Worm (Caenorhabditis elegans): ENCODE data around the gene D2062.13.
A peak's percentile ranks its signal among the peaks of the same experiment; 100 is the strongest.

Gene D2062.13

ce11 chrII:2627154-2627799, 14.9 kb downstream of the D2062.13 start, which contains the start of gene sri-71:
sri-71 (plus strand) TSS chrII:2627749.
- no peak for TF ChIP-seq zip-11 (GFP tag; IDR thresholded peaks at IDR 0.05)
- no peak for TF ChIP-seq F49E8.2 (tag; optimal IDR thresholded peaks at IDR 0.05; ENCODE audit: borderline replicate concordance)
- no peak for TF ChIP-seq duxl-1 (tag; optimal IDR thresholded peaks at IDR 0.05; ENCODE audit: poor library complexity)
- peak; percentile 10 for TF ChIP-seq aha-1 (tag)
- TF ChIP-seq set-16 (GFP tag; IDR thresholded peaks at IDR 0.05): peak; percentile 93
- no peak for TF ChIP-seq lin-15B (tag; optimal IDR thresholded peaks at IDR 0.05)
- no peak for TF ChIP-seq zfp-3 (GFP tag; conservative IDR thresholded peaks at IDR 0.05)
- no peak for TF ChIP-seq unc-62 (GFP tag; optimal IDR thresholded peaks at IDR 0.05 in 1 of 2)
- TF ChIP-seq unc-62 (tag; optimal IDR thresholded peaks at IDR 0.05): no peak
- peak; percentile 65; the same call in 1 of the 2 replicates for TF ChIP-seq egl-43 (GFP tag; IDR thresholded peaks at IDR 0.05)
- TF ChIP-seq Y105C5A.15 (GFP tag; IDR thresholded peaks at IDR 0.05): no peak

- TF ChIP-seq hmg-1.1 (GFP tag; IDR thresholded peaks at IDR 0.05) (no peak), zag-1 (tag; optimal IDR thresholded peaks at IDR 0.05) (no peak), hlh-11 (tag; optimal IDR thresholded peaks at IDR 0.05) (no peak), T20F7.1 (GFP tag; optimal IDR thresholded peaks at IDR 0.05) (no peak), nhr-42 (GFP tag; IDR thresholded peaks at IDR 0.05) (no peak), set-16 (GFP tag; IDR thresholded peaks at IDR 0.05) (peak; percentile 91), dmd-8 (GFP tag; IDR thresholded peaks at IDR 0.05) (no peak), F26F4.8 (GFP tag; conservative IDR thresholded peaks at IDR 0.05) (0 out of 2 replicates have a peak, but pooled peaks have one; percentile 26), sdz-12 (GFP tag; optimal IDR thresholded peaks at IDR 0.05) (no peak), nhr-237 (tag; optimal IDR thresholded peaks at IDR 0.05) (no peak), egl-43 (GFP tag; IDR thresholded peaks at IDR 0.05) (peak; percentile 67; the same call in 1 of the 2 replicates), nhr-41 (GFP tag; IDR thresholded peaks at IDR 0.05) (no peak)
Measured at ce11 chrII:2628401-2628800, 16.0 kb downstream of the D2062.13 start.

- TF ChIP-seq hif-1 (tag; optimal IDR thresholded peaks at IDR 0.05) (no peak), F10B5.3 (tag; optimal IDR thresholded peaks at IDR 0.05) (no peak), pqm-1 (tag; optimal IDR thresholded peaks at IDR 0.05) (no peak), nhr-28 (tag; optimal IDR thresholded peaks at IDR 0.05) (no peak), zip-11 (GFP tag; IDR thresholded peaks at IDR 0.05) (no peak), lim-7 (GFP tag; IDR thresholded peaks at IDR 0.05) (no peak), mes-2 (tag; optimal IDR thresholded peaks at IDR 0.05; ENCODE audit: poor library complexity, severe bottlenecking) (no peak), saeg-2 (GFP tag; IDR thresholded peaks at IDR 0.05) (no peak)
Measured at ce11 chrII:2629270-2629669, 16.9 kb downstream of the D2062.13 start, which contains the start of gene sri-37. sri-37 (plus strand) TSS chrII:2629570.

DNA sequence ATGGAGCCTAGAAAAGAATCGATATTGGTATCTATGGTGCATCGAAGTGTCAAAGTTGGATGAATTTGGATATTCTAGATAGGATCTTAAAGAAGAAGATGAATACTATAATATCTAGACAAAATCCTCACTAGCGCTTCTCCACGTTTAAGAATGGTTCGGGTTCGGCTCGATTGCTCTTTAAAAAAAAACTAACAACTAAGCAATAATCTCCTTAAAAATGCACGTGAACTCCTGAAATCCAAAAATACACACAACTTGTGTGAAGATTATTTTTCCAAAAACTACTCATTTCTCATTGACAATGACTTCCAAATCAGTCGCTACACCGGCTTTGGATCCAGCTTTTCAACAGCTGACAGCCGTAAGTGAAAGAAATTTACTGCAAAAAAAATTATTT, 18.8 kb downstream of the D2062.13 start, which contains the start of gene D2062.1:
Gene D2062.1 (plus strand): TSS at position 301 of the 400 bp plus-strand sequence.
- TF ChIP-seq pqm-1 (tag; optimal IDR thresholded peaks at IDR 0.05) (no peak), lin-29 (GFP tag; IDR thresholded peaks at IDR 0.05) (no peak), dmd-9 (GFP tag; IDR thresholded peaks at IDR 0.05) (no peak), ceh-28 (tag; optimal IDR thresholded peaks at IDR 0.05) (no peak), F10B5.3 (tag; optimal IDR thresholded peaks at IDR 0.05) (no peak), mdl-1 (tag; optimal IDR thresholded peaks at IDR 0.05) (no peak), nhr-111 (GFP tag; optimal IDR thresholded peaks at IDR 0.05) (no peak), ztf-11 (tag; optimal IDR thresholded peaks at IDR 0.05) (no peak), lin-39 (tag; optimal IDR thresholded peaks at IDR 0.05) (no peak), ceh-32 (tag; optimal IDR thresholded peaks at IDR 0.05; ENCODE audit: poor library complexity) (no peak), egl-43 (GFP tag; IDR thresholded peaks at IDR 0.05) (no peak)
